Fruit fly (Drosophila melanogaster) Kc167 (cell line): ENCODE data around the gene CG33721.

Source experiments
- Myc ChIP-seq: fragments of >200 bp; optimal IDR thresholded peaks from 2 replicates; lab custom pipeline; 2017; ENCODE audit warnings: missing external identifiers
- Sin3A ChIP-seq: fragments of >200 bp; optimal IDR thresholded peaks from 2 replicates; lab custom pipeline; 2018; ENCODE audit warnings: missing external identifiers
- h ChIP-seq: fragments of >200 bp; optimal IDR thresholded peaks from 3 replicates; lab custom pipeline; 2018; ENCODE audit warnings: missing external identifiers
- insv ChIP-seq: fragments of >200 bp; optimal IDR thresholded peaks from 3 replicates; lab custom pipeline; 2018; ENCODE audit warnings: missing external identifiers
- psq ChIP-seq: fragments of >200 bp; optimal IDR thresholded peaks from 2 replicates; lab custom pipeline; 2017; ENCODE audit warnings: missing external identifiers
- ttk ChIP-seq: sonication (Bioruptor generic); optimal IDR thresholded peaks from 2 replicates; lab custom pipeline; 2017; ENCODE audit warnings: missing external identifiers

Gene CG33721

DNA sequence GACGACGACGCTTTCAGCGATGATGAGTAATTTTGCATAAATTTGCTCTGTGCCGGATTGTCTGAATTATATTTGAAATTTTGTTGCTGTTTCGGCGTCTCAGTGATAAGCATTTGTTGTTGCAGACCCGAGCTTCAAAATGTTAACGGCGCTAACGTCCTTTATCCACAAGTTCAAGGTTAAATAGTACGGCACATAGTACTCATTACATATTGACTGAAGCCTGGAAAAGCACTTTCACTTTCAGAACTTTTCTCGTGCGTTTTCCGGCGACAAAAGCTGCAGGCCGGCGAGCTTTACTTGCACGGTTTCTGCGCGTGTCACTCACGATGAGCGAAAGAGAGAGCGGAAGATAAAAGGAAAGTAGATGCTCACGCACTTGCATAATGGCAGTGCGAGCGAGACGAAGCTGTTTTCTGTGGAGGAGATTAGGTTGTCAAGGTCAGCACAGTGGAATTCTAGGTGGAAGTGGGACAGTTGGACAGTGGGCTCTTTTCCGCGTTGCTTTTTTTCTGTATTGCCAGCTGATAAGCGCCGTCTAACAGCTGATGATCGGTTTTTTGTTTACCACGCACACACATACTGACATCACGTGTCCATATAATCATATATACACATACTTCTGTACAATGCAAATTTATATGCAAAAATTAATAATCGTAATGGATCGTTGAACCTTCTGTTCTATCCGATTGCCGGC lies 37.4 kb downstream of the CG33721 start:
- no peak for TF ChIP-seq ttk (lab: Kevin White, UChicago)
- TF ChIP-seq psq (lab: Kevin White, UChicago), result no peak
- TF ChIP-seq Sin3A, result no peak
- no peak for TF ChIP-seq h (lab: Kevin White, UChicago)
- no peak for TF ChIP-seq insv (lab: Kevin White, UChicago)

DNA sequence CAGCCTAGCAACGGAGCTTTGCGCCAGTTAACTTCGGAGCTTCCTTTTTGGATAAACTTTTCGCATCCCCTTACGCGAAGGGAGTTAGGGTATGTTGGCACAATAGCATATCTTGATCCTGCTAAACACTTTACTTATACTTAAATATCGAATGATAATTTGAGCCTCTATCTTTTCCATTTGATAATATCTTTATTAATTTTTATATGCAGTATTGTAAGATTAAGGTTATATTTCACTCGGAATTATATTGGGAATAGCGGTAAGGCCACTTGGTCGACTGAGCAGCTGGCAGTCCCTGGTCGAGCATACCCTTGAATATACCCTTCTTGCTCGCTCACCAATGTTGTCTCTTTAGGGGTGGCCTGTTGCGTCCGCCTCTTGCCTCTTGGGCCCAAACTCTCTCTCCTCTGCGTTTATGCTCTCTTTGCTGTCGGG lies 37.9 kb downstream of the CG33721 start:
- no peak for TF ChIP-seq h (lab: Kevin White, UChicago)

DNA sequence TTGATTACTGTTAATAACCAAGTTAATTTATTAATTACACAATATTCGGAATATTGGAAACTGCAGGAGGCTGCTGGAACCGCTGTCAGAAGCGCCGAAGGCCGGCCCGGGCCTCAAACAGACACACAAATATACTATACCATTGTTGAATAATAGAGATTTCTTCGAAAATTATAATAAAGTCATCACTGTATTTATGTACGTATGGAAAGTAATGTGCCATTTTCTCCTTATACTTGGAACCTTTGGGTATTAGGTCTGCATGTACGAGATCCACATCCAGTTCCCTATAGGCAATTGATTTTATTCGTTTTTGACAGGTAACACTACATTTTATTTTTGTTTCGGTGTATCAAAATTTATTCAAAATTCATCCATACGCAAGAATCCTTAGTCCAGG lies 41.7 kb downstream of the CG33721 start, which contains the start of gene CG7069:
CG7069 (plus strand) TSS at position 301 of the 400 bp plus-strand sequence.
- TF ChIP-seq psq (lab: Kevin White, UChicago) (no peak), h (lab: Kevin White, UChicago) (no peak), ttk (lab: Kevin White, UChicago) (no peak), insv (lab: Kevin White, UChicago) (no peak), Myc (lab: Kevin White, UChicago) (no peak), Sin3A (no peak)

DNA sequence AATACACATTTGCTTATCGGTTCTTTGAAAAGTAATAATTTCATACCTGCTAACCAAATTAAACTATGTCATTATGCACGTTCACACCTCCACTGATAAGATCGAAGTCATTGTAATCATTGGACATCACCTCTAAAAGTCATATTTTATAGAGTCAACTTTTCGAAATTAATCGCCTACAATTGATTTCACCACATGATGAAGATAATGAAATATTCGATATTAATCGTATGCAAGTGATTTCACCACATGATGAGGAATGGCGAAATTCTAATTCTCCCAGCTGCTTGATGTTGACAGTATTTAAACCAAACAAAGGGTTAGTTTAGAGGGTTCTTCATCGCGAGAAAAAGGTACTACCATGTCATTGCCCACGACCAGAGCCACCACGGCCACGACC lies 44.8 kb downstream of the CG33721 start, which contains the start of gene CG18596:
CG18596 (plus strand) TSS at position 250 of the 400 bp plus-strand sequence.
- TF ChIP-seq Sin3A (no peak), h (lab: Kevin White, UChicago) (no peak), insv (lab: Kevin White, UChicago) (no peak), ttk (lab: Kevin White, UChicago) (no peak)

DNA sequence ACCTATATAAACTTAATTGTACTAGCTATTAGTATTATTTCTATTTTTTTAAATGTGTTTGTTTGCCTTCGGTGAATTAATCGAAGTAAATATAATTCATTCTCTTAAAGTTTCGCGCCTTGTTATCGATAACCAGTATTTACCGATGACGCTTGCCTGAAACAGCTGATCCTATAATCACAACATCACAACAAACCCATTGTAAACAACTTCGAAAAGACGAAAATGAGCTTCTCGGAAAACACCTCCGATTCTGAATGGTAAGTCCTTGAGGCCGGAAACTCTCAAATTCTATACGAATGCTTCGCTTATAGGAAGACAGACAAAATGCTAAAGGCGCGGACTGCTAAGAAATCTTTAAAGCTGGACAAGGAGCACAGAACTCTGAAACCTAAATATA lies 49.1 kb downstream of the CG33721 start, which contains the start of gene CG34149:
CG34149 (plus strand) TSS at position 187 of the 400 bp plus-strand sequence.
- TF ChIP-seq ttk (lab: Kevin White, UChicago) (no peak), psq (lab: Kevin White, UChicago) (no peak), Sin3A (no peak), insv (lab: Kevin White, UChicago) (no peak), Myc (lab: Kevin White, UChicago) (no peak), h (lab: Kevin White, UChicago) (no peak)

DNA sequence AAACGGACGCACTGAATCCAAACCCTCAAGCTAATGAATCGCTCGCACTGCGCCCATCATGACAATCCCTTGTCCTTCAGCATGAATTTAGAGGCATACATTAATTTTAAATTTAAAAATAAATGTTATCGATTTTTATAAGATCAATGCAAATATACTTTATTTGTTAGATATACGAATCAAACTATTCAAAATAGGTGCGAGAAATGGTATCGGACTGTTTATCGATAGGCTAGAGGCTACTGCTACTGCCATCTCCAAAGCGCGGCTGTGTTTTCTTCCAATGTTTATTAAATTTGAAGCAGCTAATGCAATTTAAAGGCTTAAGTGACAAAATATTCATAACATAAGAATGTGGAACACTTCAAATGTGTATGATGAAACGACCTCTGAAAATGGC lies 50.2 kb downstream of the CG33721 start, which contains the start of gene CG43342:
CG43342 (plus strand) TSS at position 264 of the 400 bp plus-strand sequence.
- no peak for TF ChIP-seq insv (lab: Kevin White, UChicago)
- TF ChIP-seq h (lab: Kevin White, UChicago), result no peak
- TF ChIP-seq ttk (lab: Kevin White, UChicago), result no peak
- TF ChIP-seq Sin3A, result no peak
- TF ChIP-seq Myc (lab: Kevin White, UChicago), result no peak
- no peak for TF ChIP-seq psq (lab: Kevin White, UChicago)
